Worm (Caenorhabditis elegans) whole organism, late embryonic: ENCODE data around the gene epg-4.

Experiments used
- ceh-34 ChIP-seq: sonication (generic microtip); optimal IDR thresholded peaks from 2 replicates; lab custom pipeline; 2016; ENCODE audit warnings: mild to moderate bottlenecking, missing genetic modification characterization, missing compliant biosample characterization
- fax-1 ChIP-seq: sonication (generic microtip); optimal IDR thresholded peaks from 2 replicates; lab custom pipeline; 2016; ENCODE audit warnings: missing genotype, missing genetic modification characterization, missing compliant biosample characterization

ce11 chrIII:7203130-7203775 lies 21.3 kb downstream of the epg-4 start:
- TF ChIP-seq fax-1: no peak
- TF ChIP-seq ceh-34 (tag; lab: Kevin White, UChicago): no peak
